Fruit fly (Drosophila melanogaster) whole organism, embryonic: ENCODE results near the gene Mocs2A.

Source experiments
- Asciz ChIP-seq: fragments of 200-800 bp; sonication (Bioruptor generic); optimal IDR thresholded peaks from 2 replicates; lab custom pipeline; 2017; ENCODE audit warnings: missing biosample characterization, mild to moderate bottlenecking, missing genetic modification characterization, missing genetic modification reagents
- Bdp1 ChIP-seq: fragments of 200-800 bp; sonication (Bioruptor generic); optimal IDR thresholded peaks from 3 replicates; lab custom pipeline; 2016; ENCODE audit warnings: missing biosample characterization, missing genetic modification characterization
- Blimp-1 ChIP-seq: fragments of 200-800 bp; sonication (Bioruptor generic); optimal IDR thresholded peaks from 3 replicates; lab custom pipeline; 2018; ENCODE audit warnings: missing biosample characterization, missing genetic modification characterization, mild to moderate bottlenecking, moderate library complexity, missing genetic modification reagents
- CG11695 ChIP-seq: fragments of 200-800 bp; sonication (Bioruptor generic); IDR thresholded peaks from 3 replicates; pipeline ENCODE4 v1.3.6; 2022; ENCODE audit warnings: missing biosample characterization, missing genetic modification characterization
- CG12744 ChIP-seq: fragments of 200-800 bp; sonication (Bioruptor generic); optimal IDR thresholded peaks from 2 replicates; lab custom pipeline; 2016; ENCODE audit warnings: missing biosample characterization, missing genetic modification characterization
- CG12769 ChIP-seq: fragments of 200-800 bp; sonication (Bioruptor generic); optimal IDR thresholded peaks from 2 replicates; lab custom pipeline; 2019; ENCODE audit warnings: missing biosample characterization, mild to moderate bottlenecking, missing genetic modification characterization, moderate library complexity
- CG13296 ChIP-seq: fragments of 200-800 bp; sonication (Bioruptor generic); optimal IDR thresholded peaks from 3 replicates; lab custom pipeline; 2018; ENCODE audit warnings: missing biosample characterization, mild to moderate bottlenecking, missing genetic modification characterization
- CG15514 ChIP-seq: fragments of 200-800 bp; sonication (Bioruptor generic); optimal IDR thresholded peaks from 3 replicates; lab custom pipeline; 2017; ENCODE audit warnings: missing biosample characterization, missing genetic modification characterization, mild to moderate bottlenecking, moderate library complexity, missing genetic modification reagents
- CG15696 ChIP-seq: fragments of 200-800 bp; sonication (Bioruptor generic); optimal IDR thresholded peaks from 2 replicates; lab custom pipeline; 2019; ENCODE audit warnings: missing biosample characterization, mild to moderate bottlenecking, missing genetic modification characterization, moderate library complexity
- CG1602 ChIP-seq: fragments of 200-800 bp; sonication (Bioruptor generic); optimal IDR thresholded peaks from 3 replicates; lab custom pipeline; 2016; ENCODE audit warnings: missing biosample characterization, missing genetic modification characterization
- CG16863 ChIP-seq: fragments of 200-800 bp; sonication (Bioruptor generic); optimal IDR thresholded peaks from 3 replicates; lab custom pipeline; 2016; ENCODE audit warnings: missing biosample characterization, missing genetic modification characterization
- CG1792 ChIP-seq: fragments of 200-800 bp; sonication (Bioruptor generic); optimal IDR thresholded peaks from 2 replicates; lab custom pipeline; 2016; ENCODE audit warnings: missing biosample characterization, missing genetic modification characterization
- CG3281 ChIP-seq: fragments of 200-800 bp; sonication (Bioruptor generic); optimal IDR thresholded peaks from 3 replicates; lab custom pipeline; 2017; ENCODE audit warnings: missing biosample characterization, mild to moderate bottlenecking, missing genetic modification characterization
- CG43689 ChIP-seq: fragments of 200-800 bp; sonication (Bioruptor generic); IDR thresholded peaks from 2 replicates; pipeline ENCODE4 v1.3.6; 2022; ENCODE audit warnings: missing biosample characterization, missing genetic modification characterization
- CG4707 ChIP-seq: fragments of 200-800 bp; sonication (Bioruptor generic); optimal IDR thresholded peaks from 2 replicates; lab custom pipeline; 2018; ENCODE audit warnings: missing biosample characterization, mild to moderate bottlenecking, missing genetic modification characterization, moderate library complexity
- CG5953 ChIP-seq: fragments of 200-800 bp; sonication (Bioruptor generic); IDR thresholded peaks from 2 replicates; pipeline ENCODE4 v1.3.6; 2022; ENCODE audit warnings: missing biosample characterization, missing genetic modification characterization
- CG8765 ChIP-seq: fragments of 200-800 bp; sonication (Bioruptor generic); IDR thresholded peaks from 2 replicates; pipeline ENCODE4 v1.3.6; 2022; ENCODE audit warnings: missing biosample characterization, missing genetic modification characterization
- CoRest ChIP-seq: fragments of 200-800 bp; sonication (Bioruptor generic); optimal IDR thresholded peaks from 3 replicates; lab custom pipeline; 2018; ENCODE audit warnings: missing biosample characterization, mild to moderate bottlenecking, missing genetic modification characterization, moderate library complexity
- D ChIP-seq, 2 experiments: fragments of 200-800 bp in 1 of 2; fragments of >200 bp in 1 of 2; sonication (Bioruptor generic) in 1 of 2; optimal IDR thresholded peaks; 2 replicates in 1 of 2; 3 replicates in 1 of 2; lab custom pipeline; 2017; ENCODE audit warnings: mild to moderate bottlenecking in 1 of 2, missing biosample characterization in 1 of 2, missing genetic modification characterization in 1 of 2, missing genetic modification reagents in 1 of 2
- Dad ChIP-seq: fragments of 200-800 bp; sonication (Bioruptor generic); optimal IDR thresholded peaks from 3 replicates; lab custom pipeline; 2016; ENCODE audit warnings: missing biosample characterization, missing genetic modification characterization
- Dbx ChIP-seq: fragments of 200-800 bp; sonication (Bioruptor generic); IDR thresholded peaks from 3 replicates; pipeline ENCODE4 v1.3.6; 2022; ENCODE audit warnings: missing biosample characterization, missing genetic modification characterization
- Gsc ChIP-seq: fragments of 200-800 bp; sonication (Bioruptor generic); IDR thresholded peaks from 2 replicates; pipeline ENCODE4 v1.3.6; 2022; ENCODE audit warnings: missing biosample characterization, missing genetic modification characterization
- Jarid2 ChIP-seq: fragments of 200-800 bp; sonication (Bioruptor generic); optimal IDR thresholded peaks from 3 replicates; lab custom pipeline; 2017; ENCODE audit warnings: mild to moderate bottlenecking, missing biosample characterization, missing genetic modification reagents, missing genetic modification characterization
- Oaz ChIP-seq: fragments of 200-800 bp; sonication (Bioruptor generic); IDR thresholded peaks from 2 replicates; pipeline ENCODE4 v1.3.6; 2022; ENCODE audit warnings: missing biosample characterization, missing genetic modification characterization
- Scr ChIP-seq: fragments of 200-800 bp; sonication (Bioruptor generic); IDR thresholded peaks from 2 replicates; pipeline ENCODE4 v1.3.6; 2022; ENCODE audit warnings: missing biosample characterization, missing genetic modification characterization; ENCODE audit not compliant: partially characterized antibody
- TFAM ChIP-seq: fragments of 200-800 bp; sonication (Bioruptor generic); optimal IDR thresholded peaks from 2 replicates; lab custom pipeline; 2017; ENCODE audit warnings: missing biosample characterization, missing genetic modification characterization, inconsistent platforms
- Trl ChIP-seq, 3 experiments: fragments of >200 bp in 2 of 3; fragments of 200-800 bp in 1 of 3; sonication (Bioruptor generic) in 1 of 3; optimal IDR thresholded peaks; 2 replicates in 1 of 3; 3 replicates in 2 of 3; lab custom pipeline; 2016 to 2017; ENCODE audit warnings: missing biosample characterization in 1 of 3, missing genetic modification characterization in 1 of 3
- Xbp1 ChIP-seq: fragments of 200-800 bp; sonication (Bioruptor generic); optimal IDR thresholded peaks from 3 replicates; lab custom pipeline; 2016; ENCODE audit warnings: missing biosample characterization, mild to moderate bottlenecking, missing genetic modification characterization
- YL-1 ChIP-seq: fragments of 200-800 bp; sonication (Bioruptor generic); optimal IDR thresholded peaks from 3 replicates; lab custom pipeline; 2017; ENCODE audit warnings: missing biosample characterization, mild to moderate bottlenecking, missing genetic modification characterization
- ap ChIP-seq: fragments of 200-800 bp; sonication (Bioruptor generic); IDR thresholded peaks from 2 replicates; pipeline ENCODE4 v1.3.6; 2022; ENCODE audit warnings: missing biosample characterization, missing genetic modification characterization
- ato ChIP-seq: fragments of 200-800 bp; sonication (Bioruptor generic); IDR thresholded peaks from 2 replicates; pipeline ENCODE4 v1.3.6; 2022; ENCODE audit warnings: missing biosample characterization, missing genetic modification characterization; ENCODE audit not compliant: partially characterized antibody
- bigmax ChIP-seq: fragments of 200-800 bp; sonication (Bioruptor generic); optimal IDR thresholded peaks from 2 replicates; lab custom pipeline; 2018; ENCODE audit warnings: missing biosample characterization, mild to moderate bottlenecking, missing genetic modification characterization
- btn ChIP-seq: fragments of 200-800 bp; sonication (Bioruptor generic); optimal IDR thresholded peaks from 2 replicates; lab custom pipeline; 2016; ENCODE audit warnings: missing biosample characterization, missing genetic modification characterization
- cad ChIP-seq: fragments of >200 bp; optimal IDR thresholded peaks from 2 replicates; lab custom pipeline; 2017; ENCODE audit warnings: missing biosample characterization, missing genetic modification characterization
- cg ChIP-seq: fragments of 200-800 bp; sonication (Bioruptor generic); optimal IDR thresholded peaks from 3 replicates; lab custom pipeline; 2019; ENCODE audit warnings: missing biosample characterization, mild to moderate bottlenecking, missing genetic modification characterization, moderate library complexity
- ci ChIP-seq: fragments of 200-800 bp; sonication (Bioruptor generic); IDR thresholded peaks from 3 replicates; pipeline ENCODE4 v1.3.6; 2022; ENCODE audit warnings: missing biosample characterization, missing genetic modification characterization
- emc ChIP-seq: fragments of 200-800 bp; sonication (Bioruptor generic); optimal IDR thresholded peaks from 2 replicates; lab custom pipeline; 2016; ENCODE audit warnings: missing biosample characterization, missing genetic modification characterization
- eve ChIP-seq, 2 experiments: fragments of >200 bp; optimal IDR thresholded peaks; 2 replicates each; lab custom pipeline; 2017; ENCODE audit warnings: missing biosample characterization in 2 of 2, missing genetic modification characterization in 2 of 2
- eyg ChIP-seq: fragments of 200-800 bp; sonication (Bioruptor generic); optimal IDR thresholded peaks from 3 replicates; lab custom pipeline; 2016; ENCODE audit warnings: missing biosample characterization, missing genetic modification characterization
- gce ChIP-seq: fragments of 200-800 bp; sonication (Bioruptor generic); IDR thresholded peaks from 3 replicates; pipeline ENCODE4 v1.3.6; 2022; ENCODE audit warnings: missing biosample characterization, missing genetic modification characterization
- kay ChIP-seq: fragments of 200-800 bp; sonication (Bioruptor generic); optimal IDR thresholded peaks from 2 replicates; lab custom pipeline; 2016; ENCODE audit warnings: missing biosample characterization, missing genetic modification characterization
- knrl ChIP-seq: fragments of 200-800 bp; sonication (Bioruptor generic); IDR thresholded peaks from 3 replicates; pipeline ENCODE4 v1.3.6; 2022; ENCODE audit warnings: missing biosample characterization, missing genetic modification characterization; ENCODE audit not compliant: partially characterized antibody
- maf-S ChIP-seq: fragments of 200-800 bp; sonication (Bioruptor generic); optimal IDR thresholded peaks from 2 replicates; lab custom pipeline; 2016; ENCODE audit warnings: missing biosample characterization, missing genetic modification characterization
- ro ChIP-seq: fragments of 200-800 bp; sonication (Bioruptor generic); IDR thresholded peaks from 2 replicates; pipeline ENCODE4 v1.3.6; 2022; ENCODE audit warnings: missing biosample characterization, missing genetic modification characterization
- slou ChIP-seq: fragments of 200-800 bp; sonication (Bioruptor generic); optimal IDR thresholded peaks from 3 replicates; lab custom pipeline; 2016; ENCODE audit warnings: missing biosample characterization, missing genetic modification characterization
- vfl ChIP-seq: fragments of 200-800 bp; sonication (Bioruptor generic); optimal IDR thresholded peaks from 2 replicates; lab custom pipeline; 2016; ENCODE audit warnings: missing biosample characterization, missing genetic modification characterization
- wdn ChIP-seq: fragments of 200-800 bp; sonication (Bioruptor generic); IDR thresholded peaks from 2 replicates; pipeline ENCODE4 v1.3.6; 2022; ENCODE audit warnings: missing biosample characterization, missing genetic modification characterization
- zen ChIP-seq: fragments of 200-800 bp; sonication (Bioruptor generic); optimal IDR thresholded peaks from 3 replicates; lab custom pipeline; 2018; ENCODE audit warnings: missing biosample characterization, mild to moderate bottlenecking, missing genetic modification characterization, moderate library complexity
- zf30C ChIP-seq: fragments of 200-800 bp; sonication (Bioruptor generic); optimal IDR thresholded peaks from 3 replicates; lab custom pipeline; 2018; ENCODE audit warnings: missing biosample characterization, mild to moderate bottlenecking, missing genetic modification characterization

Gene Mocs2A

dm6 chr3R:25168259-25168972 lies 41.3 kb upstream of the Mocs2A start (continued):
- TF ChIP-seq CG4707 (GFP tag; lab: Kevin White, UChicago) (no peak), CG43689 (GFP tag; lab: Robert Waterston, UW) (no peak), Scr (GFP tag; lab: Robert Waterston, UW) (no peak), Jarid2 (GFP tag; lab: Kevin White, UChicago) (peak; percentile 5), CG11695 (GFP tag; lab: Robert Waterston, UW) (0 out of 3 replicates have a peak, but pooled peaks have one; percentile 39), kay (GFP tag; lab: Kevin White, UChicago) (peak; percentile 14), ato (GFP tag; lab: Robert Waterston, UW) (no peak), Oaz (no peak), CG12744 (GFP tag; lab: Kevin White, UChicago) (no peak), slou (GFP tag; lab: Kevin White, UChicago) (no peak), ro (GFP tag; lab: Robert Waterston, UW) (no peak), Trl (optimal IDR thresholded peaks at IDR 0.05; lab: Kevin White, UChicago) (no peak), Trl (GFP tag; optimal IDR thresholded peaks at IDR 0.05; lab: Kevin White, UChicago) (no peak), vfl (no peak), CoRest (tag; lab: Kevin White, UChicago) (peak; percentile 65), ap (no peak), emc (GFP tag; lab: Kevin White, UChicago) (no peak), CG3281 (GFP tag; lab: Kevin White, UChicago) (peak; percentile 52), Xbp1 (GFP tag; lab: Kevin White, UChicago) (peak; percentile 42), Asciz (GFP tag; lab: Kevin White, UChicago) (peak; percentile 19), CG16863 (GFP tag; lab: Kevin White, UChicago) (peak; percentile 11), eve (GFP tag; optimal IDR thresholded peaks at IDR 0.05; lab: Kevin White, UChicago) (no peak), zen (tag; lab: Kevin White, UChicago) (no peak), CG8765 (no peak), TFAM (GFP tag; lab: Kevin White, UChicago) (no peak), CG13296 (GFP tag; lab: Kevin White, UChicago) (peak; percentile 11), eyg (GFP tag; lab: Kevin White, UChicago) (no peak), CG15514 (GFP tag; lab: Kevin White, UChicago) (peak; percentile 14), Bdp1 (GFP tag; lab: Kevin White, UChicago) (no peak), Dbx (GFP tag; lab: Robert Waterston, UW) (0 out of 3 replicates have a peak, but pooled peaks have one; percentile 33), cad (GFP tag; lab: Kevin White, UChicago) (no peak), wdn (GFP tag; lab: Robert Waterston, UW) (no peak), CG5953 (no peak), CG12769 (tag; lab: Kevin White, UChicago) (peak; percentile 49), CG1602 (GFP tag; lab: Kevin White, UChicago) (no peak), btn (no peak), gce (GFP tag; lab: Robert Waterston, UW) (no peak), maf-S (GFP tag; lab: Kevin White, UChicago) (peak; percentile 8), CG1792 (GFP tag; lab: Kevin White, UChicago) (no peak), zf30C (peak; percentile 48), CG15696 (tag; lab: Kevin White, UChicago) (no peak), YL-1 (GFP tag; lab: Kevin White, UChicago) (no peak), D (optimal IDR thresholded peaks at IDR 0.05; lab: Kevin White, UChicago) (peak; percentile 19), D (GFP tag; optimal IDR thresholded peaks at IDR 0.05; lab: Kevin White, UChicago) (peak; percentile 3), cg (peak; percentile 67), Blimp-1 (peak; percentile 36), Dad (GFP tag; lab: Kevin White, UChicago) (no peak), ci (GFP tag; lab: Robert Waterston, UW) (no peak), bigmax (GFP tag; lab: Kevin White, UChicago) (no peak), Gsc (GFP tag; lab: Robert Waterston, UW) (no peak), knrl (no peak)
